Worm (Caenorhabditis elegans) whole organism, mixed stage, embryonic: Measurements from ENCODE around the gene C28D4.5.
"Not testable (repeated sequence)": the region's sequence is repeated elsewhere in the genome, so short reads cannot be mapped to it uniquely, and the experiment has no call there.

ENCODE experiments used
- M03D4.4 ChIP-seq: sonication (generic microtip); optimal IDR thresholded peaks from 2 replicates; lab custom pipeline; 2017; ENCODE audit warnings: mild to moderate bottlenecking, missing genetic modification characterization, missing compliant biosample characterization
- blmp-1 ChIP-seq: fragments of 150-350 bp; optimal IDR thresholded peaks from 2 replicates; lab custom pipeline; 2014; ENCODE audit warnings: missing biosample characterization, missing genetic modification characterization
- ceh-43 ChIP-seq: fragments of 200-800 bp; sonication (Bioruptor generic); optimal IDR thresholded peaks from 2 replicates; lab custom pipeline; 2018; ENCODE audit warnings: mild to moderate bottlenecking, missing genetic modification characterization, moderate library complexity, missing compliant biosample characterization
- elt-1 ChIP-seq: sonication (generic microtip); optimal IDR thresholded peaks from 2 replicates; lab custom pipeline; 2017; ENCODE audit warnings: missing genetic modification characterization, mild to moderate bottlenecking, missing compliant biosample characterization, antibody characterized with exemption, moderate library complexity, borderline replicate concordance; ENCODE audit not compliant: insufficient read depth
- mab-5 ChIP-seq: fragments of 150-350 bp; optimal IDR thresholded peaks from 2 replicates; lab custom pipeline; 2014; ENCODE audit warnings: missing biosample characterization, missing genetic modification characterization
- nhr-12 ChIP-seq: fragments of 150-350 bp; optimal IDR thresholded peaks from 2 replicates; lab custom pipeline; 2014; ENCODE audit warnings: missing biosample characterization, missing genetic modification characterization
- nhr-28 ChIP-seq: fragments of 150-350 bp; optimal IDR thresholded peaks from 2 replicates; lab custom pipeline; 2014; ENCODE audit warnings: missing biosample characterization, missing genetic modification characterization
- nhr-76 ChIP-seq: sonication (generic microtip); optimal IDR thresholded peaks from 2 replicates; lab custom pipeline; 2017; ENCODE audit warnings: missing biosample characterization, missing genetic modification characterization
- pha-4 ChIP-seq: fragments of 150-350 bp; optimal IDR thresholded peaks from 2 replicates; lab custom pipeline; 2018; ENCODE audit warnings: missing biosample characterization, missing genetic modification reagents, missing genetic modification characterization
- snpc-4 ChIP-seq: fragments of 150-350 bp; optimal IDR thresholded peaks from 2 replicates; lab custom pipeline; 2014; ENCODE audit warnings: missing biosample characterization, missing genetic modification characterization
- unc-62 ChIP-seq: fragments of 150-350 bp; optimal IDR thresholded peaks from 2 replicates; lab custom pipeline; 2014; ENCODE audit warnings: missing biosample characterization, missing genetic modification reagents, missing genetic modification characterization
- ztf-11 ChIP-seq: fragments of 150-350 bp; optimal IDR thresholded peaks from 2 replicates; lab custom pipeline; 2014; ENCODE audit warnings: missing biosample characterization, missing genetic modification characterization

DNA sequence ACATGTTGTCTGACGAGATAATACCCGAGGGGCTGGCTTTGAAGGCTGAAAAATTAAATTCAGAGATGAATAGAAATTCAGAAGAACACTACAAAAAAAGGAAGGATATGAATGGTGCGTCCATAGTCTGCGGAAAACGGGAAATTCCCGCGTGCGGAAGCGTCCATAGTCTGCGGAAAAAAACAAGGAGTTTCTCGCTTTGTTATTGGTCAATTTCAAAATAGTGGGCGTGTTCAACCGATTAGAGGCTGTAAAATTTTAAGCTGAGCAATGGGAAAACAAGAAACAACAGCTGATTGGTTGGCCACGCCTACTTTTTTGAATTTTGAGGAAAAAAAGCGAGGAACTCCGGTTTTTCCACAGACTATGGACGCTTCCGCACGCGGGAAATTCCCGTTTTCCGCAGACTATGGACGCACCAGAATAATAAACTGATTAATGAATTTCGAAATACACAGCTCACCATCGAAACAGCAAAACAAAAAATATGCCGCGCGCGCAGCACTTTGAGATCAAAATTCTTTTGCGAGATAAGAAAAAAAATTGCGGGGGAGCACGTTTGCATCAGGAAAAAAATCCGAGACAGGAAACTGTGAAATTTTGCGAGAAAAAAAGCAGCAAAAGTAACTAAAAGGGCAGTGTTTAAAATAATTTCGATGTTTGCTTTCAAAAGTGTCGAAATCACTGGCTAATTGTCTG is 5.7 kb downstream of the C28D4.5 start, which contains the start of gene gln-6:
- TF ChIP-seq M03D4.4; nhr-76 (tag; lab: Kevin White, UChicago); elt-1 (tag; lab: Kevin White, UChicago); nhr-28; mab-5 (tag; lab: Kevin White, UChicago); ceh-43 (GFP tag; lab: Kevin White, UChicago); pha-4; snpc-4; ztf-11; nhr-12 (tag; lab: Kevin White, UChicago); blmp-1 (tag; lab: Kevin White, UChicago); unc-62 (GFP tag; lab: Kevin White, UChicago): not testable (repeated sequence)
